Fruit fly (Drosophila melanogaster) whole organism, embryonic: Measurements from ENCODE around the gene w-cup.

Experiments used
- CG10147 ChIP-seq: fragments of 200-800 bp; sonication (Bioruptor generic); optimal IDR thresholded peaks from 2 replicates; lab custom pipeline; 2019; ENCODE audit warnings: missing biosample characterization, mild to moderate bottlenecking, missing genetic modification characterization, moderate library complexity
- CG10267 ChIP-seq: fragments of 200-800 bp; sonication (Bioruptor generic); optimal IDR thresholded peaks from 2 replicates; lab custom pipeline; 2018; ENCODE audit warnings: missing biosample characterization, mild to moderate bottlenecking, missing genetic modification characterization, moderate library complexity
- CG10321 ChIP-seq: fragments of 200-800 bp; sonication (Bioruptor generic); IDR thresholded peaks from 2 replicates; pipeline ENCODE4 v1.3.6; 2022; ENCODE audit warnings: missing biosample characterization, missing genetic modification characterization
- CG10979 ChIP-seq: fragments of 200-800 bp; sonication (Bioruptor generic); optimal IDR thresholded peaks from 2 replicates; lab custom pipeline; 2018; ENCODE audit warnings: missing biosample characterization, mild to moderate bottlenecking, missing genetic modification characterization, moderate library complexity
- CG11398 ChIP-seq: fragments of 200-800 bp; sonication (Bioruptor generic); optimal IDR thresholded peaks from 2 replicates; lab custom pipeline; 2016; ENCODE audit warnings: missing biosample characterization, missing genetic modification characterization
- CG12769 ChIP-seq: fragments of 200-800 bp; sonication (Bioruptor generic); optimal IDR thresholded peaks from 2 replicates; lab custom pipeline; 2019; ENCODE audit warnings: missing biosample characterization, mild to moderate bottlenecking, missing genetic modification characterization, moderate library complexity
- CG13424 ChIP-seq: fragments of 200-800 bp; sonication (Bioruptor generic); optimal IDR thresholded peaks from 2 replicates; lab custom pipeline; 2019; ENCODE audit warnings: missing biosample characterization, mild to moderate bottlenecking, missing genetic modification characterization, moderate library complexity
- CG14014 ChIP-seq: fragments of 200-800 bp; sonication (Bioruptor generic); IDR thresholded peaks from 2 replicates; pipeline ENCODE4 v1.3.6; 2022; ENCODE audit warnings: missing biosample characterization, missing genetic modification characterization
- CG1603 ChIP-seq: fragments of 200-800 bp; sonication (Bioruptor generic); optimal IDR thresholded peaks from 2 replicates; lab custom pipeline; 2019; ENCODE audit warnings: missing biosample characterization, mild to moderate bottlenecking, missing genetic modification characterization, moderate library complexity
- CG16815 ChIP-seq: fragments of 200-800 bp; sonication (Bioruptor generic); optimal IDR thresholded peaks from 3 replicates; lab custom pipeline; 2017; ENCODE audit warnings: missing biosample characterization, mild to moderate bottlenecking, missing genetic modification characterization
- CG17359 ChIP-seq: fragments of 200-800 bp; sonication (Bioruptor generic); optimal IDR thresholded peaks from 3 replicates; lab custom pipeline; 2018; ENCODE audit warnings: missing biosample characterization, mild to moderate bottlenecking, missing genetic modification characterization, moderate library complexity
- CG2678 ChIP-seq: fragments of 200-800 bp; sonication (Bioruptor generic); optimal IDR thresholded peaks from 3 replicates; lab custom pipeline; 2019; ENCODE audit warnings: missing biosample characterization, mild to moderate bottlenecking, missing genetic modification characterization, moderate library complexity
- CG3281 ChIP-seq: fragments of 200-800 bp; sonication (Bioruptor generic); optimal IDR thresholded peaks from 3 replicates; lab custom pipeline; 2017; ENCODE audit warnings: missing biosample characterization, mild to moderate bottlenecking, missing genetic modification characterization
- CG33557 ChIP-seq: fragments of 200-800 bp; sonication (Bioruptor generic); optimal IDR thresholded peaks from 2 replicates; lab custom pipeline; 2019; ENCODE audit warnings: missing biosample characterization, mild to moderate bottlenecking, missing genetic modification characterization, moderate library complexity
- CG6654 ChIP-seq: fragments of 200-800 bp; sonication (Bioruptor generic); optimal IDR thresholded peaks from 2 replicates; lab custom pipeline; 2017; ENCODE audit warnings: missing biosample characterization, mild to moderate bottlenecking, missing genetic modification characterization
- CG7357 ChIP-seq: fragments of 200-800 bp; sonication (Bioruptor generic); IDR thresholded peaks from 3 replicates; pipeline ENCODE4 v1.3.6; 2022; ENCODE audit warnings: missing biosample characterization, missing genetic modification characterization
- CG9215 ChIP-seq: fragments of 200-800 bp; sonication (Bioruptor generic); IDR thresholded peaks from 2 replicates; pipeline ENCODE4 v1.3.6; 2022; ENCODE audit warnings: missing biosample characterization, missing genetic modification characterization
- CHES-1-like ChIP-seq: fragments of 200-800 bp; sonication (Bioruptor generic); optimal IDR thresholded peaks from 2 replicates; lab custom pipeline; 2016; ENCODE audit warnings: missing biosample characterization, missing genetic modification characterization
- Dll ChIP-seq: fragments of 200-800 bp; sonication (Bioruptor generic); IDR thresholded peaks from 4 replicates; pipeline ENCODE4 v1.3.6; 2022; ENCODE audit warnings: missing biosample characterization, missing genetic modification characterization; ENCODE audit not compliant: partially characterized antibody
- Drgx ChIP-seq: fragments of 200-800 bp; sonication (Bioruptor generic); IDR thresholded peaks from 2 replicates; pipeline ENCODE4 v1.3.6; 2022; ENCODE audit warnings: missing biosample characterization, missing genetic modification characterization
- ERR ChIP-seq: fragments of 200-800 bp; sonication (Bioruptor generic); optimal IDR thresholded peaks from 2 replicates; lab custom pipeline; 2016; ENCODE audit warnings: missing biosample characterization, missing genetic modification characterization
- Eip74EF ChIP-seq, 2 experiments: fragments of 200-800 bp in 1 of 2; fragments of >200 bp in 1 of 2; sonication (Bioruptor generic) in 1 of 2; optimal IDR thresholded peaks; 2 replicates each; lab custom pipeline; 2017 to 2019; ENCODE audit warnings: missing biosample characterization in 2 of 2, missing genetic modification characterization in 2 of 2, mild to moderate bottlenecking in 1 of 2, moderate library complexity in 1 of 2
- Hr3 ChIP-seq: fragments of 200-800 bp; sonication (Bioruptor generic); optimal IDR thresholded peaks from 3 replicates; lab custom pipeline; 2016; ENCODE audit warnings: missing biosample characterization, missing genetic modification characterization
- Mad ChIP-seq: fragments of 200-800 bp; sonication (Bioruptor generic); optimal IDR thresholded peaks from 2 replicates; lab custom pipeline; 2016; ENCODE audit warnings: missing biosample characterization, missing genetic modification characterization
- Mrtf ChIP-seq: fragments of 200-800 bp; sonication (Bioruptor generic); IDR thresholded peaks from 3 replicates; pipeline ENCODE4 v1.3.6; 2022; ENCODE audit warnings: missing biosample characterization, missing genetic modification characterization
- Sox102F ChIP-seq: fragments of 200-800 bp; sonication (Bioruptor generic); optimal IDR thresholded peaks from 2 replicates; lab custom pipeline; 2018; ENCODE audit warnings: missing biosample characterization, mild to moderate bottlenecking, missing genetic modification characterization, moderate library complexity
- YL-1 ChIP-seq: fragments of 200-800 bp; sonication (Bioruptor generic); optimal IDR thresholded peaks from 3 replicates; lab custom pipeline; 2017; ENCODE audit warnings: missing biosample characterization, mild to moderate bottlenecking, missing genetic modification characterization
- btn ChIP-seq: fragments of 200-800 bp; sonication (Bioruptor generic); optimal IDR thresholded peaks from 2 replicates; lab custom pipeline; 2016; ENCODE audit warnings: missing biosample characterization, missing genetic modification characterization
- cas ChIP-seq: fragments of 200-800 bp; sonication (Bioruptor generic); IDR thresholded peaks from 2 replicates; pipeline ENCODE4 v1.3.6; 2022; ENCODE audit warnings: missing biosample characterization, missing genetic modification characterization
- croc ChIP-seq: fragments of 200-800 bp; sonication (Bioruptor generic); conservative IDR thresholded peaks from 3 replicates; pipeline ENCODE4 v1.3.6; 2022; ENCODE audit warnings: missing biosample characterization, missing genetic modification characterization
- fru ChIP-seq: fragments of >200 bp; optimal IDR thresholded peaks from 2 replicates; lab custom pipeline; 2017
- grau ChIP-seq: fragments of 200-800 bp; optimal IDR thresholded peaks from 3 replicates; lab custom pipeline; 2019; ENCODE audit warnings: missing biosample characterization, mild to moderate bottlenecking, missing genetic modification characterization, moderate library complexity
- kah ChIP-seq: fragments of 200-800 bp; sonication (Bioruptor generic); optimal IDR thresholded peaks from 2 replicates; lab custom pipeline; 2018; ENCODE audit warnings: missing biosample characterization, mild to moderate bottlenecking, missing genetic modification characterization
- ken ChIP-seq: fragments of 200-800 bp; sonication (Bioruptor generic); IDR thresholded peaks from 3 replicates; pipeline ENCODE4 v1.3.6; 2022; ENCODE audit warnings: missing biosample characterization, missing genetic modification characterization
- lbe ChIP-seq: fragments of 200-800 bp; sonication (Bioruptor generic); optimal IDR thresholded peaks from 2 replicates; lab custom pipeline; 2016; ENCODE audit warnings: missing biosample characterization, mild to moderate bottlenecking, missing genetic modification characterization
- nerfin-1 ChIP-seq: fragments of 200-800 bp; sonication (Bioruptor generic); optimal IDR thresholded peaks from 3 replicates; lab custom pipeline; 2019; ENCODE audit warnings: missing biosample characterization, mild to moderate bottlenecking, missing genetic modification characterization, moderate library complexity
- nom ChIP-seq: fragments of 200-800 bp; sonication (Bioruptor generic); optimal IDR thresholded peaks from 2 replicates; lab custom pipeline; 2017; ENCODE audit warnings: missing biosample characterization, missing genetic modification characterization, mild to moderate bottlenecking, moderate library complexity, missing genetic modification reagents
- pan ChIP-seq, 4 experiments: fragments of >200 bp in 3 of 4; fragments of 200-800 bp in 1 of 4; sonication (Bioruptor generic) in 1 of 4; optimal IDR thresholded peaks in 3 of 4; IDR thresholded peaks in 1 of 4; 2 replicates each; pipeline versions ENCODE4 v1.3.6 to Lab custom; 2017 to 2022; ENCODE audit warnings: missing biosample characterization in 2 of 4, missing genetic modification characterization in 2 of 4, mixed read lengths in 1 of 4
- pfk ChIP-seq: fragments of 200-800 bp; sonication (Bioruptor generic); optimal IDR thresholded peaks from 2 replicates; lab custom pipeline; 2018; ENCODE audit warnings: missing biosample characterization, mild to moderate bottlenecking, missing genetic modification characterization, moderate library complexity
- pum ChIP-seq: fragments of 200-800 bp; sonication (Bioruptor generic); optimal IDR thresholded peaks from 2 replicates; lab custom pipeline; 2016; ENCODE audit warnings: missing biosample characterization, missing genetic modification characterization
- run ChIP-seq: fragments of 200-800 bp; sonication (Bioruptor generic); optimal IDR thresholded peaks from 3 replicates; lab custom pipeline; 2018; ENCODE audit warnings: missing biosample characterization, mild to moderate bottlenecking, missing genetic modification characterization
- sc ChIP-seq, 3 experiments: fragments of >200 bp in 2 of 3; fragments of 200-800 bp in 1 of 3; sonication (Bioruptor generic) in 1 of 3; optimal IDR thresholded peaks; 2 replicates in 2 of 3; 3 replicates in 1 of 3; lab custom pipeline; 2017; ENCODE audit warnings: mild to moderate bottlenecking in 1 of 3, missing biosample characterization in 1 of 3, missing genetic modification characterization in 1 of 3, missing genetic modification reagents in 1 of 3
- shn ChIP-seq: fragments of 200-800 bp; sonication (Bioruptor generic); optimal IDR thresholded peaks from 3 replicates; lab custom pipeline; 2016; ENCODE audit warnings: missing biosample characterization, missing genetic modification characterization
- sug ChIP-seq: fragments of 200-800 bp; optimal IDR thresholded peaks from 2 replicates; lab custom pipeline; 2019; ENCODE audit warnings: missing biosample characterization, mild to moderate bottlenecking, missing genetic modification characterization, moderate library complexity
- tup ChIP-seq: fragments of 200-800 bp; sonication (Bioruptor generic); optimal IDR thresholded peaks from 2 replicates; lab custom pipeline; 2016; ENCODE audit warnings: missing biosample characterization, mild to moderate bottlenecking, missing genetic modification characterization, moderate library complexity

Gene w-cup

DNA sequence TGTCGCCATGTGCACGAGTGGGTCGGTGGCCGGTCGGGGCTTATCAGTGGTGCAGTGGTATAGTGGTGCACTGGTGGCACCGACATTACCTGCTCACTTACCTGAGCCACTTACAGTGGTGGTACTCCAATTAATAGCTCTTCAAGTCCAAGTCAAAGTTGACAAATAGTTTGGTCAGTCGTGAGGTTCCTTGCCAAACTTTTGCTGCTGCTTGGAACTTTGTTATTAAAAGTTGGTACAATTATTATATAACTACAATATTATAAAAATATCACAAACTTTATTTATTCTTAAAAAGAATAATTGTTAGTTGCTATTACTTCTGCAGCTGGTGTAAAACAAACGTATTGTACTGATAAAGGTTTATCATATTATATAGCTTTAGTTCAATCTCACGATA lies 33.6 kb downstream of the w-cup start (continued):
- TF ChIP-seq sc (optimal IDR thresholded peaks at IDR 0.05; lab: Kevin White, UChicago) (no peak), sc (GFP tag; optimal IDR thresholded peaks at IDR 0.05; lab: Kevin White, UChicago) (no peak), Dll (GFP tag; lab: Robert Waterston, UW) (no peak), Sox102F (GFP tag; lab: Kevin White, UChicago) (peak; percentile 45), fru (no peak), nom (no peak), CG1603 (tag; lab: Kevin White, UChicago) (no peak), CG13424 (peak; percentile 27), pfk (no peak), ken (peak; percentile 47; the same call in 1 of the 3 replicates), Eip74EF (GFP tag; optimal IDR thresholded peaks at IDR 0.05; lab: Kevin White, UChicago) (no peak), CG2678 (tag; lab: Kevin White, UChicago) (peak; percentile 24), grau (peak; percentile 5), CG10979 (tag; lab: Kevin White, UChicago) (no peak), CG10147 (no peak), pum (GFP tag; lab: Kevin White, UChicago) (no peak), CG9215 (no peak), CHES-1-like (GFP tag; lab: Kevin White, UChicago) (no peak), croc (GFP tag; lab: Robert Waterston, UW) (no peak), CG3281 (GFP tag; lab: Kevin White, UChicago) (no peak), cas (no peak), Mrtf (GFP tag; lab: Robert Waterston, UW) (no peak), Mad (GFP tag; lab: Kevin White, UChicago) (no peak), Hr3 (GFP tag; lab: Kevin White, UChicago) (no peak), ERR (no peak), pan (optimal IDR thresholded peaks at IDR 0.05; lab: Kevin White, UChicago) (no peak), pan (GFP tag; optimal IDR thresholded peaks at IDR 0.05 in 1 of 2, IDR thresholded peaks at IDR 0.05 in 1 of 2) (no peak), Drgx (GFP tag; lab: Robert Waterston, UW) (no peak), CG7357 (0 out of 3 replicates have a peak, but pooled peaks have one; percentile 29), tup (GFP tag; lab: Kevin White, UChicago) (no peak), CG14014 (GFP tag; lab: Robert Waterston, UW) (no peak), kah (GFP tag; lab: Kevin White, UChicago) (no peak), lbe (GFP tag; lab: Kevin White, UChicago) (no peak), CG33557 (no peak), YL-1 (GFP tag; lab: Kevin White, UChicago) (no peak), CG17359 (peak; percentile 5), nerfin-1 (tag; lab: Kevin White, UChicago) (no peak), btn (no peak), run (tag; lab: Kevin White, UChicago) (no peak), shn (no peak), CG6654 (GFP tag; lab: Kevin White, UChicago) (peak; percentile 81), CG16815 (GFP tag; lab: Kevin White, UChicago) (no peak), CG10321 (GFP tag; lab: Robert Waterston, UW) (no peak), CG10267 (tag; lab: Kevin White, UChicago) (no peak), sug (no peak), CG12769 (no peak), CG11398 (no peak)
